Fruit fly (Drosophila melanogaster) whole organism, embryonic: ENCODE results near the gene CG7565.

Experiments
- Atf3 ChIP-seq: fragments of 200-800 bp; sonication (Bioruptor generic); optimal IDR thresholded peaks from 3 replicates; lab custom pipeline; 2016; ENCODE audit warnings: missing biosample characterization, missing genetic modification characterization
- CG10147 ChIP-seq: fragments of 200-800 bp; sonication (Bioruptor generic); optimal IDR thresholded peaks from 2 replicates; lab custom pipeline; 2019; ENCODE audit warnings: missing biosample characterization, mild to moderate bottlenecking, missing genetic modification characterization, moderate library complexity
- CG10274 ChIP-seq: fragments of 200-800 bp; sonication (Bioruptor generic); optimal IDR thresholded peaks from 3 replicates; lab custom pipeline; 2017; ENCODE audit warnings: missing biosample characterization, mild to moderate bottlenecking, missing genetic modification characterization
- CG11085 ChIP-seq: fragments of 200-800 bp; sonication (Bioruptor generic); IDR thresholded peaks from 2 replicates; pipeline ENCODE4 v1.3.6; 2022; ENCODE audit warnings: missing biosample characterization, missing genetic modification characterization
- CG12071 ChIP-seq: fragments of 200-800 bp; sonication (Bioruptor generic); optimal IDR thresholded peaks from 3 replicates; lab custom pipeline; 2018; ENCODE audit warnings: missing biosample characterization, mild to moderate bottlenecking, missing genetic modification characterization
- CG12104 ChIP-seq: fragments of 200-800 bp; sonication (Bioruptor generic); optimal IDR thresholded peaks from 3 replicates; lab custom pipeline; 2016; ENCODE audit warnings: missing biosample characterization, missing genetic modification characterization
- CG1233 ChIP-seq: fragments of 200-800 bp; sonication (Bioruptor generic); optimal IDR thresholded peaks from 4 replicates; lab custom pipeline; 2018; ENCODE audit warnings: missing biosample characterization, mild to moderate bottlenecking, missing genetic modification characterization
- CG13775 ChIP-seq: fragments of 200-800 bp; sonication (Bioruptor generic); optimal IDR thresholded peaks from 3 replicates; lab custom pipeline; 2017; ENCODE audit warnings: missing biosample characterization, mild to moderate bottlenecking, missing genetic modification characterization
- CG15073 ChIP-seq: fragments of 200-800 bp; sonication (Bioruptor generic); optimal IDR thresholded peaks from 2 replicates; lab custom pipeline; 2016; ENCODE audit warnings: missing biosample characterization, missing genetic modification characterization
- CG1529 ChIP-seq: fragments of 200-800 bp; sonication (Bioruptor generic); optimal IDR thresholded peaks from 3 replicates; lab custom pipeline; 2018; ENCODE audit warnings: missing biosample characterization, missing genetic modification characterization
- CG15479 ChIP-seq: fragments of 200-800 bp; sonication (Bioruptor generic); optimal IDR thresholded peaks from 3 replicates; lab custom pipeline; 2019; ENCODE audit warnings: missing biosample characterization, mild to moderate bottlenecking, missing genetic modification characterization, moderate library complexity
- CG1602 ChIP-seq: fragments of 200-800 bp; sonication (Bioruptor generic); optimal IDR thresholded peaks from 3 replicates; lab custom pipeline; 2016; ENCODE audit warnings: missing biosample characterization, missing genetic modification characterization
- CG16863 ChIP-seq: fragments of 200-800 bp; sonication (Bioruptor generic); optimal IDR thresholded peaks from 3 replicates; lab custom pipeline; 2016; ENCODE audit warnings: missing biosample characterization, missing genetic modification characterization
- CG31224 ChIP-seq: fragments of 200-800 bp; sonication (Bioruptor generic); IDR thresholded peaks from 2 replicates; pipeline ENCODE4 v1.3.6; 2022; ENCODE audit warnings: missing biosample characterization, missing genetic modification characterization
- CG31441 ChIP-seq: fragments of 200-800 bp; sonication (Bioruptor generic); IDR thresholded peaks from 2 replicates; pipeline ENCODE4 v1.3.6; 2022; ENCODE audit warnings: missing biosample characterization, missing genetic modification characterization
- CG4404 ChIP-seq: fragments of 200-800 bp; sonication (Bioruptor generic); IDR thresholded peaks from 2 replicates; pipeline ENCODE4 v1.3.6; 2022; ENCODE audit warnings: missing biosample characterization, missing genetic modification characterization
- CG4707 ChIP-seq: fragments of 200-800 bp; sonication (Bioruptor generic); optimal IDR thresholded peaks from 2 replicates; lab custom pipeline; 2018; ENCODE audit warnings: missing biosample characterization, mild to moderate bottlenecking, missing genetic modification characterization, moderate library complexity
- CG4854 ChIP-seq: fragments of 200-800 bp; sonication (Bioruptor generic); optimal IDR thresholded peaks from 2 replicates; lab custom pipeline; 2016; ENCODE audit warnings: missing biosample characterization, missing genetic modification characterization, inconsistent platforms
- CG6254 ChIP-seq: fragments of 200-800 bp; sonication (Bioruptor generic); optimal IDR thresholded peaks from 3 replicates; lab custom pipeline; 2017; ENCODE audit warnings: mild to moderate bottlenecking, missing biosample characterization, missing genetic modification reagents, missing genetic modification characterization
- CG7987 ChIP-seq: fragments of 200-800 bp; sonication (Bioruptor generic); optimal IDR thresholded peaks from 2 replicates; lab custom pipeline; 2018; ENCODE audit warnings: missing biosample characterization, mild to moderate bottlenecking, missing genetic modification characterization, moderate library complexity
- CG8765 ChIP-seq: fragments of 200-800 bp; sonication (Bioruptor generic); IDR thresholded peaks from 2 replicates; pipeline ENCODE4 v1.3.6; 2022; ENCODE audit warnings: missing biosample characterization, missing genetic modification characterization
- CG9215 ChIP-seq: fragments of 200-800 bp; sonication (Bioruptor generic); IDR thresholded peaks from 2 replicates; pipeline ENCODE4 v1.3.6; 2022; ENCODE audit warnings: missing biosample characterization, missing genetic modification characterization
- CG9932 ChIP-seq: fragments of 200-800 bp; sonication (Bioruptor generic); IDR thresholded peaks from 2 replicates; pipeline ENCODE4 v1.3.6; 2022; ENCODE audit warnings: missing biosample characterization, missing genetic modification characterization
- Dll ChIP-seq: fragments of 200-800 bp; sonication (Bioruptor generic); IDR thresholded peaks from 4 replicates; pipeline ENCODE4 v1.3.6; 2022; ENCODE audit warnings: missing biosample characterization, missing genetic modification characterization; ENCODE audit not compliant: partially characterized antibody
- ERR ChIP-seq: fragments of 200-800 bp; sonication (Bioruptor generic); optimal IDR thresholded peaks from 2 replicates; lab custom pipeline; 2016; ENCODE audit warnings: missing biosample characterization, missing genetic modification characterization
- Fer1 ChIP-seq: fragments of 200-800 bp; sonication (Bioruptor generic); optimal IDR thresholded peaks from 2 replicates; lab custom pipeline; 2017; ENCODE audit warnings: missing biosample characterization, mild to moderate bottlenecking, missing genetic modification characterization
- GATAe ChIP-seq: fragments of 200-800 bp; sonication (Bioruptor generic); conservative IDR thresholded peaks from 2 replicates; pipeline ENCODE4 v1.3.6; 2022; ENCODE audit warnings: missing biosample characterization, missing genetic modification characterization
- Hmx ChIP-seq: fragments of 200-800 bp; sonication (Bioruptor generic); optimal IDR thresholded peaks from 2 replicates; lab custom pipeline; 2016; ENCODE audit warnings: missing biosample characterization, missing genetic modification characterization
- Hr3 ChIP-seq: fragments of 200-800 bp; sonication (Bioruptor generic); optimal IDR thresholded peaks from 3 replicates; lab custom pipeline; 2016; ENCODE audit warnings: missing biosample characterization, missing genetic modification characterization
- Oaz ChIP-seq: fragments of 200-800 bp; sonication (Bioruptor generic); IDR thresholded peaks from 2 replicates; pipeline ENCODE4 v1.3.6; 2022; ENCODE audit warnings: missing biosample characterization, missing genetic modification characterization
- Rfx ChIP-seq: fragments of 200-800 bp; sonication (Bioruptor generic); IDR thresholded peaks from 2 replicates; pipeline ENCODE4 v1.3.6; 2022; ENCODE audit warnings: missing biosample characterization, missing genetic modification characterization
- Six4 ChIP-seq: fragments of 200-800 bp; sonication (Bioruptor generic); optimal IDR thresholded peaks from 2 replicates; lab custom pipeline; 2016; ENCODE audit warnings: missing biosample characterization, missing genetic modification characterization
- Sry-β ChIP-seq: fragments of 200-800 bp; sonication (Bioruptor generic); optimal IDR thresholded peaks from 2 replicates; lab custom pipeline; 2018; ENCODE audit warnings: missing biosample characterization, mild to moderate bottlenecking, missing genetic modification characterization, moderate library complexity
- Sry-δ ChIP-seq: fragments of 200-800 bp; sonication (Bioruptor generic); optimal IDR thresholded peaks from 2 replicates; lab custom pipeline; 2016; ENCODE audit warnings: missing biosample characterization, missing genetic modification characterization
- ase ChIP-seq: fragments of 200-800 bp; sonication (Bioruptor generic); IDR thresholded peaks from 3 replicates; pipeline ENCODE4 v1.3.6; 2022; ENCODE audit warnings: missing biosample characterization, missing genetic modification characterization
- cas ChIP-seq: fragments of 200-800 bp; sonication (Bioruptor generic); IDR thresholded peaks from 2 replicates; pipeline ENCODE4 v1.3.6; 2022; ENCODE audit warnings: missing biosample characterization, missing genetic modification characterization
- dmrt99B ChIP-seq: fragments of 200-800 bp; sonication (Bioruptor generic); optimal IDR thresholded peaks from 2 replicates; lab custom pipeline; 2018; ENCODE audit warnings: missing biosample characterization, mild to moderate bottlenecking, missing genetic modification characterization, moderate library complexity
- emc ChIP-seq: fragments of 200-800 bp; sonication (Bioruptor generic); optimal IDR thresholded peaks from 2 replicates; lab custom pipeline; 2016; ENCODE audit warnings: missing biosample characterization, missing genetic modification characterization
- eve ChIP-seq, 2 experiments: fragments of >200 bp; optimal IDR thresholded peaks; 2 replicates each; lab custom pipeline; 2017; ENCODE audit warnings: missing biosample characterization in 2 of 2, missing genetic modification characterization in 2 of 2
- grn ChIP-seq: fragments of 200-800 bp; sonication (Bioruptor generic); optimal IDR thresholded peaks from 3 replicates; lab custom pipeline; 2017; ENCODE audit warnings: missing biosample characterization, missing genetic modification characterization
- hbn ChIP-seq: fragments of 200-800 bp; sonication (Bioruptor generic); IDR thresholded peaks from 2 replicates; pipeline ENCODE4 v1.3.6; 2022; ENCODE audit warnings: missing biosample characterization, missing genetic modification characterization; ENCODE audit not compliant: partially characterized antibody
- hth ChIP-seq: fragments of >200 bp; optimal IDR thresholded peaks from 2 replicates; lab custom pipeline; 2017; ENCODE audit warnings: inconsistent platforms
- nerfin-1 ChIP-seq: fragments of 200-800 bp; sonication (Bioruptor generic); optimal IDR thresholded peaks from 3 replicates; lab custom pipeline; 2019; ENCODE audit warnings: missing biosample characterization, mild to moderate bottlenecking, missing genetic modification characterization, moderate library complexity
- pb ChIP-seq: fragments of 200-800 bp; sonication (Bioruptor generic); optimal IDR thresholded peaks from 3 replicates; lab custom pipeline; 2016; ENCODE audit warnings: missing biosample characterization, missing genetic modification characterization
- pfk ChIP-seq: fragments of 200-800 bp; sonication (Bioruptor generic); optimal IDR thresholded peaks from 2 replicates; lab custom pipeline; 2018; ENCODE audit warnings: missing biosample characterization, mild to moderate bottlenecking, missing genetic modification characterization, moderate library complexity
- phol ChIP-seq: fragments of 200-800 bp; sonication (Bioruptor generic); optimal IDR thresholded peaks from 3 replicates; lab custom pipeline; 2018; ENCODE audit warnings: missing biosample characterization, mild to moderate bottlenecking, missing genetic modification characterization, moderate library complexity
- pnt ChIP-seq: fragments of 200-800 bp; sonication (Bioruptor generic); optimal IDR thresholded peaks from 3 replicates; lab custom pipeline; 2016; ENCODE audit warnings: missing biosample characterization, missing genetic modification characterization
- ranshi ChIP-seq: fragments of 200-800 bp; sonication (Bioruptor generic); IDR thresholded peaks from 2 replicates; pipeline ENCODE4 v1.3.6; 2022; ENCODE audit warnings: missing biosample characterization, missing genetic modification characterization
- rib ChIP-seq: fragments of 200-800 bp; sonication (Bioruptor generic); IDR thresholded peaks from 2 replicates; pipeline ENCODE4 v1.3.6; 2022; ENCODE audit warnings: missing biosample characterization, missing genetic modification characterization
- scrt ChIP-seq: fragments of 200-800 bp; sonication (Bioruptor generic); optimal IDR thresholded peaks from 2 replicates; lab custom pipeline; 2018; ENCODE audit warnings: missing biosample characterization, mild to moderate bottlenecking, missing genetic modification characterization, moderate library complexity
- zen2 ChIP-seq: fragments of 200-800 bp; sonication (Bioruptor generic); IDR thresholded peaks from 3 replicates; pipeline ENCODE4 v1.3.6; 2022; ENCODE audit warnings: missing biosample characterization, missing genetic modification characterization; ENCODE audit not compliant: partially characterized antibody

Gene CG7565

DNA sequence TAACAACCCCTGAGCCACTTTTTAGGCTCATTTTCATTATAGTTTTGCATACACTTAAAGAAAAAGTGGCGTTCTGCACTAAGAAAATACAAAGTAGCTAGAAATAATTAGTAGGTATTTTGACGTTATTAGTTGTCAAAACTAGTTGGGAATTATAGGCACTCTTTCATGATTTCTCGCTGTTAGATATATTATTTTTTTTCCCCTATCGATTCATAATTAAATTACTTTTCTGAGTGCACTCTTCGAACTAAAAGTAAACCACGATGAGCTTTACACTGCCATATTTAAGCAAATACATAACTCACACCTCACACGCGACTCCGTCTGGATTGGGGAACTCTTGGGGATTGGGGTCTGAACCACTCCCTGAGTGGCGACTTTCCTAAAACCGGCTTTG lies 18.9 kb downstream of the CG7565 start (continued):
- TF ChIP-seq CG4707 (GFP tag; lab: Kevin White, UChicago) (no peak), eve (GFP tag; optimal IDR thresholded peaks at IDR 0.05; lab: Kevin White, UChicago) (peak in 1 of 2 experiments; percentile 54), CG11085 (GFP tag; lab: Robert Waterston, UW) (peak; percentile 47; the same call in 1 of the 2 replicates), CG1529 (GFP tag; lab: Kevin White, UChicago) (no peak), GATAe (no peak), Oaz (GFP tag; lab: Robert Waterston, UW) (0 out of 2 replicates have a peak, but pooled peaks have one; percentile 32), CG31441 (peak; percentile 76), CG9932 (peak; percentile 61), CG31224 (GFP tag; lab: Robert Waterston, UW) (no peak), CG8765 (GFP tag; lab: Robert Waterston, UW) (no peak), cas (GFP tag; lab: Robert Waterston, UW) (0 out of 2 replicates have a peak, but pooled peaks have one; percentile 42), CG12071 (peak; percentile 49), CG10274 (GFP tag; lab: Kevin White, UChicago) (peak; percentile 29), CG16863 (GFP tag; lab: Kevin White, UChicago) (no peak), CG10147 (GFP tag; lab: Kevin White, UChicago) (peak; percentile 84), Six4 (no peak), ranshi (peak; percentile 78; the same call in 1 of the 2 replicates), CG4854 (GFP tag; lab: Kevin White, UChicago) (peak; percentile 71), CG1233 (GFP tag; lab: Kevin White, UChicago) (peak; percentile 54), grn (GFP tag; lab: Kevin White, UChicago) (no peak), zen2 (GFP tag; lab: Robert Waterston, UW) (no peak), pb (GFP tag; lab: Kevin White, UChicago) (no peak), hbn (GFP tag; lab: Robert Waterston, UW) (no peak), hth (lab: Kevin White, UChicago) (no peak), CG15479 (GFP tag; lab: Kevin White, UChicago) (no peak), scrt (GFP tag; lab: Kevin White, UChicago) (peak; percentile 74), ERR (peak; percentile 65), CG7987 (peak; percentile 56), Atf3 (GFP tag; lab: Kevin White, UChicago) (no peak), nerfin-1 (peak; percentile 52), Sry-δ (GFP tag; lab: Kevin White, UChicago) (peak; percentile 40), pnt (no peak), pfk (GFP tag; lab: Kevin White, UChicago) (no peak), CG4404 (GFP tag; lab: Robert Waterston, UW) (peak; percentile 23; the same call in 1 of the 2 replicates), CG12104 (GFP tag; lab: Kevin White, UChicago) (peak; percentile 37), CG6254 (peak; percentile 67), CG1602 (GFP tag; lab: Kevin White, UChicago) (peak; percentile 15), Rfx (GFP tag; lab: Robert Waterston, UW) (peak; percentile 72), Sry-β (no peak), Dll (GFP tag; lab: Robert Waterston, UW) (no peak), CG15073 (no peak), CG13775 (GFP tag; lab: Kevin White, UChicago) (peak; percentile 27), ase (GFP tag; lab: Robert Waterston, UW) (0 out of 3 replicates have a peak, but pooled peaks have one; percentile 40), Hr3 (GFP tag; lab: Kevin White, UChicago) (peak; percentile 10), phol (peak; percentile 78), Hmx (GFP tag; lab: Kevin White, UChicago) (peak; percentile 55), rib (GFP tag; lab: Robert Waterston, UW) (no peak), CG9215 (GFP tag; lab: Robert Waterston, UW) (no peak), emc (no peak), dmrt99B (tag; lab: Kevin White, UChicago) (peak; percentile 88), Fer1 (GFP tag; lab: Kevin White, UChicago) (peak; percentile 77)
